Fruit fly (Drosophila melanogaster) whole organism, wandering third instar larva: ENCODE measurements around the gene Sox21a.

Source experiments
- Myc ChIP-seq: fragments of >200 bp; optimal IDR thresholded peaks from 2 replicates; lab custom pipeline; 2017
- brk ChIP-seq: fragments of 200-800 bp; sonication (Bioruptor generic); optimal IDR thresholded peaks from 2 replicates; lab custom pipeline; 2016; ENCODE audit warnings: missing biosample characterization, mild to moderate bottlenecking, missing genetic modification characterization
- dl ChIP-seq, 2 experiments: fragments of 175-275, 200-275 bp in 1 of 2; fragments of 200-275 bp in 1 of 2; sonication (Bioruptor generic); optimal IDR thresholded peaks; lab custom pipeline; 2018; ENCODE audit warnings: mild to moderate bottlenecking in 2 of 2, missing biosample characterization in 2 of 2, missing genetic modification characterization in 2 of 2, moderate library complexity in 2 of 2; ENCODE audit not compliant: partially characterized antibody in 2 of 2, insufficient read depth in 1 of 2
- foxo ChIP-seq, 2 experiments: fragments of 200-800 bp; sonication (Bioruptor generic); optimal IDR thresholded peaks; 2 replicates in 1 of 2; 3 replicates in 1 of 2; lab custom pipeline; 2016 to 2017; ENCODE audit warnings: missing biosample characterization in 2 of 2, missing genetic modification characterization in 2 of 2
- psq ChIP-seq: fragments of 200-800 bp; sonication (Bioruptor generic); optimal IDR thresholded peaks from 3 replicates; lab custom pipeline; 2017; ENCODE audit warnings: missing biosample characterization, mild to moderate bottlenecking, missing genetic modification characterization, moderate library complexity
- sv ChIP-seq: fragments of 200-800 bp; sonication (Bioruptor generic); optimal IDR thresholded peaks from 3 replicates; lab custom pipeline; 2016; ENCODE audit warnings: missing biosample characterization, missing genetic modification characterization

- no peak for TF ChIP-seq psq
- no peak for TF ChIP-seq brk (GFP tag; lab: Kevin White, UChicago)
- no peak for TF ChIP-seq foxo (GFP tag; optimal IDR thresholded peaks at IDR 0.05; lab: Kevin White, UChicago)
- TF ChIP-seq dl (GFP tag; optimal IDR thresholded peaks at IDR 0.05; lab: Kevin White, UChicago; ENCODE audit: insufficient read depth in 1 of 2, partially characterized antibody in 2 of 2): no peak
- no peak for TF ChIP-seq sv (GFP tag; lab: Kevin White, UChicago)
- no peak for TF ChIP-seq Myc (lab: Kevin White, UChicago)
Measured at dm6 chr3L:14154940-14155339, 47.0 kb upstream of the Sox21a start.
